Worm (Caenorhabditis elegans) whole organism, L3 larva: Measurements from ENCODE around the gene ugt-13.

Experiments used
- egl-27 ChIP-seq: sonication (generic microtip); optimal IDR thresholded peaks from 4 replicates; lab custom pipeline; 2017; ENCODE audit warnings: missing biosample characterization, missing genetic modification reagents, missing genetic modification characterization
- fkh-2 ChIP-seq: fragments of 150-350 bp; optimal IDR thresholded peaks from 2 replicates; lab custom pipeline; 2014; ENCODE audit warnings: missing biosample characterization, missing genetic modification reagents, missing genetic modification characterization
- nfya-1 ChIP-seq: sonication (generic microtip); optimal IDR thresholded peaks from 2 replicates; lab custom pipeline; 2017; ENCODE audit warnings: missing genetic modification characterization, mild to moderate bottlenecking, missing compliant biosample characterization, antibody characterized with exemption, moderate library complexity; ENCODE audit not compliant: insufficient read depth
- nhr-11 ChIP-seq: fragments of 150-350 bp; optimal IDR thresholded peaks from 2 replicates; lab custom pipeline; 2014; ENCODE audit warnings: missing biosample characterization, missing genetic modification characterization
- nhr-12 ChIP-seq: fragments of 150-350 bp; optimal IDR thresholded peaks from 2 replicates; lab custom pipeline; 2014; ENCODE audit warnings: missing biosample characterization, missing genetic modification characterization
- nhr-237 ChIP-seq: fragments of 150-350 bp; optimal IDR thresholded peaks from 2 replicates; lab custom pipeline; 2014; ENCODE audit warnings: missing biosample characterization, missing genetic modification characterization
- nhr-25 ChIP-seq: sonication (generic microtip); optimal IDR thresholded peaks from 2 replicates; lab custom pipeline; 2017; ENCODE audit warnings: missing biosample characterization, missing genetic modification characterization
- nhr-76 ChIP-seq: fragments of 150-350 bp; sonication (generic microtip); optimal IDR thresholded peaks from 5 replicates; lab custom pipeline; 2014; ENCODE audit warnings: missing biosample characterization, missing genetic modification characterization
- skn-1 ChIP-seq: fragments of 150-350 bp; optimal IDR thresholded peaks from 2 replicates; lab custom pipeline; 2014; ENCODE audit warnings: missing biosample characterization, missing genetic modification characterization
- unc-62 ChIP-seq: fragments of 150-350 bp; sonication (generic microtip); optimal IDR thresholded peaks from 4 replicates; lab custom pipeline; 2014; ENCODE audit warnings: missing biosample characterization, missing genetic modification reagents, missing genetic modification characterization
- ztf-11 ChIP-seq: fragments of 150-350 bp; optimal IDR thresholded peaks from 2 replicates; lab custom pipeline; 2014; ENCODE audit warnings: missing biosample characterization, missing genetic modification characterization

DNA sequence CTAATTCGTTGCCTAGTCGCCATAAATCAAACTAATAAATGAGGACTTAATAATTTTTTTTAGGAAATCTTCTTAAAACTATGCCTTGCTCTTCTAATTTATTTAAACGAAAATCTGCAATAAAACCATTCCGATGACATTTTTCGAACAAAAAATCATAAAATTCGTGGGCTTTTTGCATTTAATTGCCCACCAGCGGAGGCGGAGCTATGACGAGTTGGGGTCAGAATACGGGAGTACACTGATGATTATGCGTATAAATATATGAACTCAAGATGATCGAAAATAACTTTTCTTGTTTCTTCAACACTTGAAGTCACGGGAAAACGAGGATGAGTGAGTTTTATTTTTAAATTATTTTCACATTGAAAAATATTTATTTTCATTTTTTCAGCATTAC is 25.7 kb downstream of the ugt-13 start, which contains the start of gene catp-2:
- TF ChIP-seq nhr-11 (tag; lab: Kevin White, UChicago), result no peak
- TF ChIP-seq nhr-237 (tag; lab: Kevin White, UChicago), result no peak
- no peak for TF ChIP-seq ztf-11 (tag; lab: Kevin White, UChicago)
- no peak for TF ChIP-seq nhr-12
- TF ChIP-seq nfya-1 (tag; lab: Kevin White, UChicago), result no peak
- no peak for TF ChIP-seq nhr-25
- no peak for TF ChIP-seq fkh-2 (tag; lab: Kevin White, UChicago)
- no peak for TF ChIP-seq nhr-76 (tag; lab: Kevin White, UChicago)
- no peak for TF ChIP-seq unc-62 (GFP tag; lab: Kevin White, UChicago)
- TF ChIP-seq skn-1 (tag; lab: Kevin White, UChicago), result no peak
- no peak for TF ChIP-seq egl-27 (tag; lab: Kevin White, UChicago)
